Fruit fly (Drosophila melanogaster) whole organism, embryonic: ENCODE results near the gene CG6923.

Source experiments
- B-H2 ChIP-seq: fragments of 200-800 bp; sonication (Bioruptor generic); optimal IDR thresholded peaks from 2 replicates; lab custom pipeline; 2018; ENCODE audit warnings: missing biosample characterization, mild to moderate bottlenecking, missing genetic modification characterization
- CG10274 ChIP-seq: fragments of 200-800 bp; sonication (Bioruptor generic); optimal IDR thresholded peaks from 3 replicates; lab custom pipeline; 2017; ENCODE audit warnings: missing biosample characterization, mild to moderate bottlenecking, missing genetic modification characterization
- CG11504 ChIP-seq: fragments of 200-800 bp; sonication (Bioruptor generic); optimal IDR thresholded peaks from 3 replicates; lab custom pipeline; 2019; ENCODE audit warnings: missing biosample characterization, mild to moderate bottlenecking, missing genetic modification characterization, moderate library complexity
- CG11696 ChIP-seq: fragments of 200-800 bp; sonication (Bioruptor generic); IDR thresholded peaks from 2 replicates; pipeline ENCODE4 v1.3.6; 2022; ENCODE audit warnings: missing biosample characterization, missing genetic modification characterization
- CG12299 ChIP-seq: fragments of 200-800 bp; sonication (Bioruptor generic); optimal IDR thresholded peaks from 2 replicates; lab custom pipeline; 2018; ENCODE audit warnings: missing biosample characterization, mild to moderate bottlenecking, missing genetic modification characterization
- CG12769 ChIP-seq: fragments of 200-800 bp; sonication (Bioruptor generic); optimal IDR thresholded peaks from 2 replicates; lab custom pipeline; 2019; ENCODE audit warnings: missing biosample characterization, mild to moderate bottlenecking, missing genetic modification characterization, moderate library complexity
- CG13624 ChIP-seq: fragments of 200-800 bp; sonication (Bioruptor generic); optimal IDR thresholded peaks from 2 replicates; lab custom pipeline; 2016; ENCODE audit warnings: missing biosample characterization, missing genetic modification characterization
- CG14667 ChIP-seq: fragments of 200-800 bp; sonication (Bioruptor generic); IDR thresholded peaks from 2 replicates; pipeline ENCODE4 v1.3.6; 2022; ENCODE audit warnings: missing biosample characterization, missing genetic modification characterization
- CG1832 ChIP-seq: fragments of 200-800 bp; sonication (Bioruptor generic); optimal IDR thresholded peaks from 2 replicates; lab custom pipeline; 2017; ENCODE audit warnings: missing biosample characterization, mild to moderate bottlenecking, missing genetic modification characterization, inconsistent platforms
- CG18619 ChIP-seq: fragments of 200-800 bp; sonication (Bioruptor generic); optimal IDR thresholded peaks from 3 replicates; lab custom pipeline; 2017; ENCODE audit warnings: missing biosample characterization, mild to moderate bottlenecking, missing genetic modification characterization
- CG4360 ChIP-seq: fragments of 200-800 bp; sonication (Bioruptor generic); IDR thresholded peaks from 2 replicates; pipeline ENCODE4 v1.3.6; 2022; ENCODE audit warnings: missing biosample characterization, missing genetic modification characterization
- CG43689 ChIP-seq: fragments of 200-800 bp; sonication (Bioruptor generic); IDR thresholded peaks from 2 replicates; pipeline ENCODE4 v1.3.6; 2022; ENCODE audit warnings: missing biosample characterization, missing genetic modification characterization
- CG5953 ChIP-seq: fragments of 200-800 bp; sonication (Bioruptor generic); IDR thresholded peaks from 2 replicates; pipeline ENCODE4 v1.3.6; 2022; ENCODE audit warnings: missing biosample characterization, missing genetic modification characterization
- CG6654 ChIP-seq: fragments of 200-800 bp; sonication (Bioruptor generic); optimal IDR thresholded peaks from 2 replicates; lab custom pipeline; 2017; ENCODE audit warnings: missing biosample characterization, mild to moderate bottlenecking, missing genetic modification characterization
- CG7357 ChIP-seq: fragments of 200-800 bp; sonication (Bioruptor generic); IDR thresholded peaks from 3 replicates; pipeline ENCODE4 v1.3.6; 2022; ENCODE audit warnings: missing biosample characterization, missing genetic modification characterization
- CG9797 ChIP-seq: fragments of 200-800 bp; sonication (Bioruptor generic); optimal IDR thresholded peaks from 3 replicates; lab custom pipeline; 2018; ENCODE audit warnings: missing biosample characterization, mild to moderate bottlenecking, missing genetic modification characterization
- CHES-1-like ChIP-seq: fragments of 200-800 bp; sonication (Bioruptor generic); optimal IDR thresholded peaks from 2 replicates; lab custom pipeline; 2016; ENCODE audit warnings: missing biosample characterization, missing genetic modification characterization
- D19A ChIP-seq: fragments of 200-800 bp; optimal IDR thresholded peaks from 3 replicates; lab custom pipeline; 2019; ENCODE audit warnings: missing biosample characterization, mild to moderate bottlenecking, missing genetic modification characterization, moderate library complexity
- Doc3 ChIP-seq: fragments of 200-800 bp; sonication (Bioruptor generic); IDR thresholded peaks from 3 replicates; pipeline ENCODE4 v1.3.6; 2022; ENCODE audit warnings: missing biosample characterization, missing genetic modification characterization; ENCODE audit not compliant: partially characterized antibody
- Dp ChIP-seq: fragments of 200-800 bp; sonication (Bioruptor generic); optimal IDR thresholded peaks from 2 replicates; lab custom pipeline; 2018; ENCODE audit warnings: missing biosample characterization, mild to moderate bottlenecking, missing genetic modification characterization, moderate library complexity
- HLHmδ ChIP-seq: fragments of 200-800 bp; sonication (Bioruptor generic); optimal IDR thresholded peaks from 2 replicates; lab custom pipeline; 2018; ENCODE audit warnings: missing biosample characterization, mild to moderate bottlenecking, missing genetic modification characterization, moderate library complexity
- HmgZ ChIP-seq: fragments of 200-800 bp; sonication (Bioruptor generic); optimal IDR thresholded peaks from 2 replicates; lab custom pipeline; 2018; ENCODE audit warnings: missing biosample characterization, mild to moderate bottlenecking, missing genetic modification characterization
- Hr78 ChIP-seq, 2 experiments: fragments of 200-800 bp in 1 of 2; fragments of >200 bp in 1 of 2; sonication (Bioruptor generic) in 1 of 2; optimal IDR thresholded peaks; 2 replicates each; lab custom pipeline; 2017 to 2019; ENCODE audit warnings: missing biosample characterization in 2 of 2, missing genetic modification characterization in 2 of 2, mild to moderate bottlenecking in 1 of 2, moderate library complexity in 1 of 2
- Lpt ChIP-seq: fragments of >200 bp; optimal IDR thresholded peaks from 2 replicates; lab custom pipeline; 2018; ENCODE audit warnings: missing biosample characterization, missing genetic modification characterization
- Myb ChIP-seq: fragments of 200-800 bp; sonication (Bioruptor generic); optimal IDR thresholded peaks from 2 replicates; lab custom pipeline; 2016; ENCODE audit warnings: missing biosample characterization, missing genetic modification characterization
- Sry-β ChIP-seq: fragments of 200-800 bp; sonication (Bioruptor generic); optimal IDR thresholded peaks from 2 replicates; lab custom pipeline; 2018; ENCODE audit warnings: missing biosample characterization, mild to moderate bottlenecking, missing genetic modification characterization, moderate library complexity
- Vsx1 ChIP-seq: fragments of 200-800 bp; sonication (Bioruptor generic); optimal IDR thresholded peaks from 2 replicates; lab custom pipeline; 2017; ENCODE audit warnings: missing biosample characterization, mild to moderate bottlenecking, missing genetic modification characterization, missing genetic modification reagents
- aop ChIP-seq: fragments of 200-800 bp; sonication (Bioruptor generic); IDR thresholded peaks from 2 replicates; pipeline ENCODE4 v1.3.6; 2022; ENCODE audit warnings: missing biosample characterization, missing genetic modification characterization
- ara ChIP-seq: fragments of 200-800 bp; sonication (Bioruptor generic); IDR thresholded peaks from 2 replicates; pipeline ENCODE4 v1.3.6; 2022; ENCODE audit warnings: missing biosample characterization, missing genetic modification characterization
- corto ChIP-seq: fragments of 200-800 bp; sonication (Bioruptor generic); optimal IDR thresholded peaks from 2 replicates; lab custom pipeline; 2016; ENCODE audit warnings: missing biosample characterization, mild to moderate bottlenecking, missing genetic modification characterization, moderate library complexity
- crol ChIP-seq: fragments of 200-800 bp; sonication (Bioruptor generic); IDR thresholded peaks from 2 replicates; pipeline ENCODE4 v1.3.6; 2022; ENCODE audit warnings: missing biosample characterization, missing genetic modification characterization
- da ChIP-seq: fragments of 200-800 bp; sonication (Bioruptor generic); optimal IDR thresholded peaks from 2 replicates; lab custom pipeline; 2016; ENCODE audit warnings: missing biosample characterization, missing genetic modification characterization
- eyg ChIP-seq: fragments of 200-800 bp; sonication (Bioruptor generic); optimal IDR thresholded peaks from 3 replicates; lab custom pipeline; 2016; ENCODE audit warnings: missing biosample characterization, missing genetic modification characterization
- fu2 ChIP-seq: fragments of 200-800 bp; sonication (Bioruptor generic); optimal IDR thresholded peaks from 2 replicates; lab custom pipeline; 2016; ENCODE audit warnings: missing biosample characterization, missing genetic modification characterization
- ham ChIP-seq: fragments of 200-800 bp; sonication (Bioruptor generic); IDR thresholded peaks from 2 replicates; pipeline ENCODE4 v1.3.6; 2022; ENCODE audit warnings: missing biosample characterization, missing genetic modification characterization
- hkb ChIP-seq, 2 experiments: fragments of 200-800 bp in 1 of 2; fragments of >200 bp in 1 of 2; sonication (Bioruptor generic) in 1 of 2; IDR thresholded peaks in 1 of 2; optimal IDR thresholded peaks in 1 of 2; 2 replicates each; pipeline versions ENCODE4 v1.3.6 to Lab custom; 2017 to 2022; ENCODE audit warnings: missing biosample characterization in 1 of 2, missing genetic modification characterization in 1 of 2
- inv ChIP-seq: fragments of 200-800 bp; sonication (Bioruptor generic); IDR thresholded peaks from 2 replicates; pipeline ENCODE4 v1.3.6; 2022; ENCODE audit warnings: missing biosample characterization, missing genetic modification characterization; ENCODE audit not compliant: partially characterized antibody
- kay ChIP-seq: fragments of 200-800 bp; sonication (Bioruptor generic); optimal IDR thresholded peaks from 2 replicates; lab custom pipeline; 2016; ENCODE audit warnings: missing biosample characterization, missing genetic modification characterization
- luna ChIP-seq: fragments of 200-800 bp; sonication (Bioruptor generic); optimal IDR thresholded peaks from 2 replicates; lab custom pipeline; 2016; ENCODE audit warnings: missing biosample characterization, missing genetic modification characterization
- otp ChIP-seq: fragments of 200-800 bp; sonication (Bioruptor generic); IDR thresholded peaks from 3 replicates; pipeline ENCODE4, ENCODE4 v1.3.6; 2022; ENCODE audit warnings: missing biosample characterization, missing genetic modification characterization
- peb ChIP-seq: fragments of 200-800 bp; sonication (Bioruptor generic); IDR thresholded peaks from 2 replicates; pipeline ENCODE4 v1.3.6; 2022; ENCODE audit warnings: missing biosample characterization, missing genetic modification characterization
- pzg ChIP-seq: fragments of 200-800 bp; sonication (Bioruptor generic); optimal IDR thresholded peaks from 3 replicates; lab custom pipeline; 2018; ENCODE audit warnings: missing biosample characterization, mild to moderate bottlenecking, missing genetic modification characterization, moderate library complexity
- scrt ChIP-seq: fragments of 200-800 bp; sonication (Bioruptor generic); optimal IDR thresholded peaks from 2 replicates; lab custom pipeline; 2018; ENCODE audit warnings: missing biosample characterization, mild to moderate bottlenecking, missing genetic modification characterization, moderate library complexity
- sd ChIP-seq: fragments of 200-800 bp; sonication (Bioruptor generic); optimal IDR thresholded peaks from 3 replicates; lab custom pipeline; 2018; ENCODE audit warnings: missing biosample characterization, mild to moderate bottlenecking, missing genetic modification characterization, moderate library complexity
- ssp ChIP-seq: fragments of 200-800 bp; sonication (Bioruptor generic); IDR thresholded peaks from 2 replicates; pipeline ENCODE4 v1.3.6; 2022; ENCODE audit warnings: missing biosample characterization, missing genetic modification characterization
- trh ChIP-seq: fragments of 200-800 bp; sonication (Bioruptor generic); optimal IDR thresholded peaks from 2 replicates; lab custom pipeline; 2016; ENCODE audit warnings: missing biosample characterization, missing genetic modification characterization
- ttk ChIP-seq: fragments of 200-800 bp; sonication (Bioruptor generic); IDR thresholded peaks from 2 replicates; pipeline ENCODE4 v2.1.2; 2022; ENCODE audit warnings: missing biosample characterization, missing genetic modification characterization
- unpg ChIP-seq: fragments of 200-800 bp; sonication (Bioruptor generic); optimal IDR thresholded peaks from 3 replicates; lab custom pipeline; 2018; ENCODE audit warnings: missing biosample characterization, mild to moderate bottlenecking, missing genetic modification characterization, moderate library complexity
- zen2 ChIP-seq: fragments of 200-800 bp; sonication (Bioruptor generic); IDR thresholded peaks from 3 replicates; pipeline ENCODE4 v1.3.6; 2022; ENCODE audit warnings: missing biosample characterization, missing genetic modification characterization; ENCODE audit not compliant: partially characterized antibody

The CG6923 gene

dm6 chr3R:11779357-11780018 lies 29.7 kb upstream of the CG6923 start:
- TF ChIP-seq zen2 (GFP tag; lab: Robert Waterston, UW) (no peak), da (GFP tag; lab: Kevin White, UChicago) (no peak), crol (GFP tag; lab: Robert Waterston, UW) (peak; percentile 95), CG1832 (GFP tag; lab: Kevin White, UChicago) (no peak), hkb (optimal IDR thresholded peaks at IDR 0.05; lab: Kevin White, UChicago) (no peak), hkb (GFP tag; IDR thresholded peaks at IDR 0.05; lab: Robert Waterston, UW) (peak; percentile 60; the same call in 1 of the 2 replicates), CG12769 (tag; lab: Kevin White, UChicago) (no peak), kay (no peak), CG6654 (GFP tag; lab: Kevin White, UChicago) (peak; percentile 41), Vsx1 (peak; percentile 41), Dp (GFP tag; lab: Kevin White, UChicago) (no peak), B-H2 (GFP tag; lab: Kevin White, UChicago) (no peak), ssp (peak; percentile 49; the same call in 1 of the 2 replicates), ara (GFP tag; lab: Robert Waterston, UW) (peak; percentile 70), CG13624 (GFP tag; lab: Kevin White, UChicago) (no peak), eyg (GFP tag; lab: Kevin White, UChicago) (no peak), ham (GFP tag; lab: Robert Waterston, UW) (no peak), sd (tag; lab: Kevin White, UChicago) (no peak), unpg (peak; percentile 74), luna (no peak), CG5953 (GFP tag; lab: Robert Waterston, UW) (peak; percentile 50; the same call in 1 of the 2 replicates), Lpt (GFP tag; lab: Kevin White, UChicago) (peak; percentile 61), fu2 (GFP tag; lab: Kevin White, UChicago) (no peak), CG12299 (tag; lab: Kevin White, UChicago) (peak; percentile 4), corto (GFP tag; lab: Kevin White, UChicago) (peak; percentile 76), ttk (GFP tag; lab: Robert Waterston, UW) (peak; percentile 51), otp (0 out of 3 replicates have a peak, but pooled peaks have one; percentile 3), CHES-1-like (GFP tag; lab: Kevin White, UChicago) (peak; percentile 26), trh (GFP tag; lab: Kevin White, UChicago) (peak; percentile 24), CG11504 (tag; lab: Kevin White, UChicago) (peak; percentile 79), Sry-β (GFP tag; lab: Kevin White, UChicago) (peak; percentile 60), Hr78 (GFP tag; optimal IDR thresholded peaks at IDR 0.05; lab: Kevin White, UChicago) (peak in 1 of 2 experiments; percentile 14), CG11696 (GFP tag; lab: Robert Waterston, UW) (no peak), HLHmδ (GFP tag; lab: Kevin White, UChicago) (peak; percentile 72), CG18619 (GFP tag; lab: Kevin White, UChicago) (peak; percentile 63), scrt (GFP tag; lab: Kevin White, UChicago) (peak; percentile 52), CG4360 (GFP tag; lab: Robert Waterston, UW) (no peak), CG43689 (GFP tag; lab: Robert Waterston, UW) (no peak), aop (GFP tag; lab: Robert Waterston, UW) (no peak), Myb (GFP tag; lab: Kevin White, UChicago) (no peak), HmgZ (tag; lab: Kevin White, UChicago) (no peak), CG7357 (GFP tag; lab: Robert Waterston, UW) (peak; percentile 36; the same call in 1 of the 3 replicates), peb (GFP tag; lab: Robert Waterston, UW) (peak; percentile 53), CG10274 (GFP tag; lab: Kevin White, UChicago) (peak; percentile 94), D19A (tag; lab: Kevin White, UChicago) (peak; percentile 99), CG9797 (GFP tag; lab: Kevin White, UChicago) (peak; percentile 4), CG14667 (GFP tag; lab: Robert Waterston, UW) (no peak), pzg (GFP tag; lab: Kevin White, UChicago) (no peak), Doc3 (GFP tag; lab: Robert Waterston, UW) (no peak), inv (GFP tag; lab: Robert Waterston, UW) (no peak)
